Worm (Caenorhabditis elegans) whole organism, L1 larva: ENCODE data around the gene nhr-39.

Source experiments
- C16A3.4 ChIP-seq: fragments of 150-350 bp; optimal IDR thresholded peaks from 2 replicates; lab custom pipeline; 2014; ENCODE audit warnings: missing biosample characterization, missing genetic modification characterization
- F16B12.6 ChIP-seq: fragments of 150-350 bp; optimal IDR thresholded peaks from 2 replicates; lab custom pipeline; 2014; ENCODE audit warnings: missing biosample characterization, missing genetic modification characterization
- Y116A8C.19 ChIP-seq: sonication (generic microtip); optimal IDR thresholded peaks from 2 replicates; lab custom pipeline; 2016; ENCODE audit warnings: missing compliant biosample characterization, missing genetic modification characterization, borderline replicate concordance
- aha-1 ChIP-seq: fragments of 150-350 bp; optimal IDR thresholded peaks from 2 replicates; lab custom pipeline; 2014; ENCODE audit warnings: missing biosample characterization, missing genetic modification characterization
- alr-1 ChIP-seq: fragments of 200-800 bp; sonication (Bioruptor generic); optimal IDR thresholded peaks from 2 replicates; lab custom pipeline; 2018; ENCODE audit warnings: borderline replicate concordance, mild to moderate bottlenecking, missing genetic modification characterization, missing compliant biosample characterization
- aly-2 ChIP-seq: fragments of 150-350 bp; optimal IDR thresholded peaks from 2 replicates; lab custom pipeline; 2014; ENCODE audit warnings: missing biosample characterization, missing genetic modification characterization
- blmp-1 ChIP-seq: fragments of 150-350 bp; optimal IDR thresholded peaks from 2 replicates; lab custom pipeline; 2014; ENCODE audit warnings: missing biosample characterization, missing genetic modification characterization
- ceh-82 ChIP-seq, 3 experiments: fragments of 150-350 bp in 1 of 3; sonication (generic microtip) in 2 of 3; optimal IDR thresholded peaks; 2 replicates each; lab custom pipeline; 2014 to 2017; ENCODE audit warnings: missing biosample characterization in 3 of 3, missing genetic modification characterization in 3 of 3
- ceh-90 ChIP-seq: sonication (generic microtip); optimal IDR thresholded peaks from 2 replicates; lab custom pipeline; 2016; ENCODE audit warnings: missing genetic modification characterization, missing compliant biosample characterization
- dpl-1 ChIP-seq, 3 experiments: fragments of 150-350 bp in 2 of 3; sonication (generic microtip) in 1 of 3; optimal IDR thresholded peaks; 2 replicates each; lab custom pipeline; 2014 to 2017; ENCODE audit warnings: missing biosample characterization in 3 of 3, missing genetic modification characterization in 3 of 3, missing genetic modification reagents in 3 of 3
- efl-1 ChIP-seq, 4 experiments: fragments of 150-350 bp; optimal IDR thresholded peaks in 3 of 4; peaks in 1 of 4; 1 replicate in 1 of 4; 2 replicates in 3 of 4; lab custom pipeline; 2014; ENCODE audit warnings: missing biosample characterization in 2 of 4, missing genetic modification characterization in 2 of 4, missing genetic modification reagents in 2 of 4
- egl-27 ChIP-seq, 2 experiments: fragments of 150-350 bp in 1 of 2; sonication (generic microtip); optimal IDR thresholded peaks; 3 replicates each; lab custom pipeline; 2017 to 2018; ENCODE audit warnings: missing biosample characterization in 2 of 2, missing genetic modification characterization in 2 of 2, missing genetic modification reagents in 2 of 2
- ets-5 ChIP-seq: fragments of 200-800 bp; sonication (Bioruptor generic); IDR thresholded peaks from 2 replicates; pipeline ENCODE4 v1.3.6; 2022; ENCODE audit warnings: missing genetic modification characterization, missing compliant biosample characterization
- fkh-10 ChIP-seq: sonication (generic microtip); optimal IDR thresholded peaks from 2 replicates; lab custom pipeline; 2017; ENCODE audit warnings: missing biosample characterization, missing genetic modification reagents, missing genetic modification characterization
- fkh-4 ChIP-seq: sonication (generic microtip); optimal IDR thresholded peaks from 2 replicates; lab custom pipeline; 2016; ENCODE audit warnings: missing compliant biosample characterization, missing genetic modification characterization, borderline replicate concordance
- fos-1 ChIP-seq: fragments of 150-350 bp; optimal IDR thresholded peaks from 2 replicates; lab custom pipeline; 2014; ENCODE audit warnings: missing biosample characterization, missing genetic modification characterization
- grh-1 ChIP-seq: fragments of 200-800 bp; sonication (Bioruptor generic); IDR thresholded peaks from 2 replicates; pipeline ENCODE4 v1.3.6; 2022; ENCODE audit warnings: missing genetic modification reagents, missing genetic modification characterization, missing compliant biosample characterization
- hlh-4 ChIP-seq: sonication (generic microtip); optimal IDR thresholded peaks from 2 replicates; lab custom pipeline; 2016; ENCODE audit warnings: mild to moderate bottlenecking, missing genetic modification characterization, missing compliant biosample characterization
- hpl-2 ChIP-seq: fragments of 150-350 bp; optimal IDR thresholded peaks from 2 replicates; lab custom pipeline; 2014; ENCODE audit warnings: missing biosample characterization, missing genetic modification reagents, missing genetic modification characterization
- irx-1 ChIP-seq: sonication (generic microtip); optimal IDR thresholded peaks from 2 replicates; lab custom pipeline; 2016; ENCODE audit warnings: missing genetic modification characterization, missing compliant biosample characterization
- lin-14 ChIP-seq: fragments of 200-800 bp; sonication (Bioruptor generic); optimal IDR thresholded peaks from 2 replicates; lab custom pipeline; 2018; ENCODE audit warnings: mild to moderate bottlenecking, missing genetic modification characterization, moderate library complexity, missing compliant biosample characterization
- mab-9 ChIP-seq: fragments of 200-800 bp; sonication (Bioruptor generic); IDR thresholded peaks from 2 replicates; pipeline ENCODE4 v1.3.6; 2022; ENCODE audit warnings: missing genetic modification reagents, missing genetic modification characterization, missing compliant biosample characterization
- mep-1 ChIP-seq: fragments of 150-350 bp; optimal IDR thresholded peaks from 2 replicates; lab custom pipeline; 2014; ENCODE audit warnings: missing biosample characterization, missing genetic modification characterization
- nhr-47 ChIP-seq: sonication (generic microtip); optimal IDR thresholded peaks from 2 replicates; lab custom pipeline; 2016; ENCODE audit warnings: mild to moderate bottlenecking, missing genetic modification characterization, moderate library complexity, missing compliant biosample characterization
- nhr-71 ChIP-seq: sonication (generic microtip); optimal IDR thresholded peaks from 2 replicates; lab custom pipeline; 2016; ENCODE audit warnings: mild to moderate bottlenecking, missing genetic modification characterization, moderate library complexity, missing compliant biosample characterization
- nhr-76 ChIP-seq: sonication (generic microtip); optimal IDR thresholded peaks from 2 replicates; lab custom pipeline; 2017; ENCODE audit warnings: missing biosample characterization, missing genetic modification characterization
- nhr-77 ChIP-seq: fragments of 150-350 bp; optimal IDR thresholded peaks from 2 replicates; lab custom pipeline; 2014; ENCODE audit warnings: missing biosample characterization, missing genetic modification characterization
- nhr-84 ChIP-seq: sonication (generic microtip); optimal IDR thresholded peaks from 2 replicates; lab custom pipeline; 2017; ENCODE audit warnings: missing biosample characterization, missing genetic modification characterization
- nhr-85 ChIP-seq: sonication (generic microtip); peaks from one replicate; lab custom pipeline; 2016; ENCODE audit warnings: missing genetic modification characterization, inconsistent platforms, missing compliant biosample characterization
- nhr-90 ChIP-seq: sonication (generic microtip); optimal IDR thresholded peaks from 2 replicates; lab custom pipeline; 2016; ENCODE audit warnings: mild to moderate bottlenecking, missing genetic modification characterization, missing compliant biosample characterization; ENCODE audit not compliant: poor library complexity
- pag-3 ChIP-seq: sonication (generic microtip); optimal IDR thresholded peaks from 2 replicates; lab custom pipeline; 2017; ENCODE audit warnings: missing genetic modification characterization, mild to moderate bottlenecking, missing compliant biosample characterization, antibody characterized with exemption, borderline replicate concordance; ENCODE audit not compliant: insufficient read depth
- rnt-1 ChIP-seq: sonication (generic microtip); optimal IDR thresholded peaks from 2 replicates; lab custom pipeline; 2016; ENCODE audit warnings: mild to moderate bottlenecking, missing genetic modification characterization, moderate library complexity, missing compliant biosample characterization
- snu-23 ChIP-seq: sonication (generic microtip); optimal IDR thresholded peaks from 2 replicates; lab custom pipeline; 2016; ENCODE audit warnings: missing genetic modification characterization, missing compliant biosample characterization
- sup-37 ChIP-seq: fragments of 200-800 bp; sonication (Bioruptor generic); optimal IDR thresholded peaks from 2 replicates; lab custom pipeline; 2018; ENCODE audit warnings: mild to moderate bottlenecking, missing genetic modification characterization, missing compliant biosample characterization
- swsn-7 ChIP-seq: sonication (generic microtip); optimal IDR thresholded peaks from 2 replicates; lab custom pipeline; 2016; ENCODE audit warnings: missing genetic modification characterization, missing compliant biosample characterization
- tbx-2 ChIP-seq: sonication (generic microtip); optimal IDR thresholded peaks from 2 replicates; lab custom pipeline; 2016; ENCODE audit warnings: missing genetic modification characterization, missing compliant biosample characterization
- unc-130 ChIP-seq: fragments of 150-350 bp; optimal IDR thresholded peaks from 2 replicates; lab custom pipeline; 2017; ENCODE audit warnings: missing biosample characterization, missing genetic modification characterization, inconsistent platforms
- unc-30 ChIP-seq: sonication (generic microtip); optimal IDR thresholded peaks from 2 replicates; lab custom pipeline; 2017; ENCODE audit warnings: missing biosample characterization, missing genetic modification characterization
- unc-86 ChIP-seq: sonication (generic microtip); optimal IDR thresholded peaks from 2 replicates; lab custom pipeline; 2016; ENCODE audit warnings: missing genetic modification characterization, missing compliant biosample characterization
- xbp-1 ChIP-seq: sonication (generic microtip); optimal IDR thresholded peaks from 2 replicates; lab custom pipeline; 2016; ENCODE audit warnings: missing genetic modification characterization, missing compliant biosample characterization
- zag-1 ChIP-seq: fragments of 150-350 bp; optimal IDR thresholded peaks from 2 replicates; lab custom pipeline; 2014; ENCODE audit warnings: missing biosample characterization, missing genetic modification characterization
- ztf-11 ChIP-seq, 2 experiments: sonication (generic microtip); optimal IDR thresholded peaks; 2 replicates each; lab custom pipeline; 2016 to 2017; ENCODE audit warnings: missing genetic modification characterization in 2 of 2, missing biosample characterization in 1 of 2, missing compliant biosample characterization in 1 of 2
- ztf-4 ChIP-seq: fragments of 150-350 bp; optimal IDR thresholded peaks from 2 replicates; lab custom pipeline; 2014; ENCODE audit warnings: missing biosample characterization, missing genetic modification characterization

The nhr-39 gene

DNA sequence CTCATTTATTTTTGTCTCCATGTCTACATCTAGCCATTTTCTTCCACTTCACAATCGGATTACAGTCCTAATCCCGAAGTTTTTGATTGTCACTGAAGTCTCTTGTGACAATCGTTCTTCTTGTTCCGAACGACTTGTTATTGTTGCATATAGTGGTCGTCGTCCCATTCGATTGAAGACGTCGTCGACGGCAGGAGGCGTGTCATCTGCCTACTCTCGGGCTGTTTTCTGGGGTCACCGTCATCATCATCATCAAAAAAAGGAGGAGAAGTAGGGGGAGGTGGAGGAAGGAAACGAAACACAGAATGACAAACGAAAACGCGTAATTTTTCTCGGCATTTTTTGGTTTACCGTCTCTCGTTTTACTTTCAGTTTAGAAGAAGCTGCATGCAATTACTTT lies 2.0 kb downstream of the nhr-39 start, which contains the start of gene F44A2.3:
F44A2.3 (plus strand) TSS at position 301 of the 400 bp plus-strand sequence.
- TF ChIP-seq fkh-4 (tag; lab: Kevin White, UChicago) (no peak), efl-1 (optimal IDR thresholded peaks at IDR 0.05; lab: Kevin White, UChicago) (no peak), efl-1 (GFP tag; optimal IDR thresholded peaks at IDR 0.05 in 1 of 2; lab: Kevin White, UChicago) (peak in 1 of 2 experiments; percentile 29), blmp-1 (peak; percentile 26)

DNA sequence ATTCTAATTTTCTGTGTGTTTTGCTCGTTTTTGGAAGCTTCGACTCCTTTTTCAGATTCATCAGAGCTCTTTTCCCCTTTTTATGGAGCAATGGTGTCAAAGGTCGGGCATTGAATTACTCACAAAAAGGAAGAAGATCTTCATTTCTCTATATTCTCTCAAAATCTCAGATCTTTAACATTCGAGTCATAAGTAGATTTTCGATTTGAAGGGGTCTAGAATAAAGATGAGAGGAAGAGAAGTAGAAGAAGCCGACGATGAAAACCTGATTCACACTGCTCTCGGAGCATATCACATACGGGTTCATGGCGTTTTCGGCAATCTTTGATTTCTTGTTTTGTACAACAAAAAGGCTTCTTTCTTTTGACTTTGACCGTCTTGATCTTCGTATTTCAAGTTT lies 9.3 kb downstream of the nhr-39 start:
- TF ChIP-seq fkh-10 (peak; percentile 85), ztf-4 (tag; lab: Kevin White, UChicago) (no peak), fkh-4 (tag; lab: Kevin White, UChicago) (no peak), lin-14 (GFP tag; lab: Kevin White, UChicago) (peak; percentile 24), efl-1 (optimal IDR thresholded peaks at IDR 0.05; lab: Kevin White, UChicago) (no peak), efl-1 (GFP tag; optimal IDR thresholded peaks at IDR 0.05 in 1 of 2; lab: Kevin White, UChicago) (peak in 1 of 2 experiments; percentile 59)

DNA sequence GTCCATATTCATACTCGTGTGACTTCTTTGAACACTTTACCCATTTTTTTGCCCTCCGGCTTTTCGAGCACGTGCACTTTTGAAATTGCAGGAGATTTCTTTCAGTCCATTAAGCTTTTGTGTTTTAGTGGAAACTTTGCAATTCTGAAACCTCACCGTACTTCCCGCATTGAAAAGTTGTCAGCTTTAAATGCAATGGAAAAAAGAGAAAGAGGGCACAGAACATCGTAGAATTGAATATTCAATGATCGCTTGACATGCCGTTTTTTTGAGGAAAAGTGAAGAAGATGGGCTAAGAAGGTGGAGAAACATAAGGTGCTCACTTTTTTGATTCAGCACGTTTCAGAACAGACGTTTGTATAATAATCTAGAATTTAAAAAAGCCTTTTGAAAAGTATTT lies 11.3 kb downstream of the nhr-39 start:
- TF ChIP-seq grh-1 (GFP tag; lab: Robert Waterston, UW) (no peak), nhr-71 (tag; lab: Kevin White, UChicago) (no peak)

DNA sequence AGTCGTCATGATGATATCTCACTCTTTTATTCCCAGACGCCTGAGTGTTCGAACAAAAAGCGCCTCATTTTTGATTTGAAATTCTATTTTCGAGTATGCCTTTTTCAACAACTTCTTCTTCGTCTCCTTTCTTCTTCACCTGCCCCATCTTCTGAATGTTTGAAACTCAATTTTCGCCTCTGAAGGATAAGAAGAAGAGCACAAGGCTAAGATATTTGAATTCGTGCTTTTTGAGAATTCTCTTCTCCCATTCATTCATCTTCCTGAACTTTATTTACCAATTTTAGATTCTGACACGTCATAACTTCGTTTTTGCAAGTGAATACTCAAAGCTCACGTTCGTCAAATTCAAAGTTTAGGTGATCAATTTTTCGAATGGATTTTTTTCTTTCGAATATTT lies 13.8 kb downstream of the nhr-39 start:
- TF ChIP-seq pag-3 (tag; lab: Kevin White, UChicago): no peak
- TF ChIP-seq unc-30 (tag; lab: Kevin White, UChicago): no peak
- TF ChIP-seq zag-1 (tag; lab: Kevin White, UChicago): no peak
- peak; percentile 80 for TF ChIP-seq fkh-10
- TF ChIP-seq ets-5: no peak
- TF ChIP-seq nhr-85 (tag; lab: Kevin White, UChicago): no peak
- peak; percentile 29 for TF ChIP-seq lin-14 (GFP tag; lab: Kevin White, UChicago)
- TF ChIP-seq mab-9 (GFP tag; lab: Robert Waterston, UW): no peak
- no peak for TF ChIP-seq nhr-47 (tag; lab: Kevin White, UChicago)
- TF ChIP-seq sup-37: no peak
- no peak for TF ChIP-seq irx-1 (tag; lab: Kevin White, UChicago)
- TF ChIP-seq nhr-90: no peak
- TF ChIP-seq xbp-1: no peak
- no peak for TF ChIP-seq hpl-2 (GFP tag; lab: Kevin White, UChicago)
- no peak for TF ChIP-seq C16A3.4 (tag; lab: Kevin White, UChicago)
- TF ChIP-seq alr-1 (tag; lab: Kevin White, UChicago): no peak
- TF ChIP-seq ceh-82 (tag; optimal IDR thresholded peaks at IDR 0.05; lab: Kevin White, UChicago): no peak

DNA sequence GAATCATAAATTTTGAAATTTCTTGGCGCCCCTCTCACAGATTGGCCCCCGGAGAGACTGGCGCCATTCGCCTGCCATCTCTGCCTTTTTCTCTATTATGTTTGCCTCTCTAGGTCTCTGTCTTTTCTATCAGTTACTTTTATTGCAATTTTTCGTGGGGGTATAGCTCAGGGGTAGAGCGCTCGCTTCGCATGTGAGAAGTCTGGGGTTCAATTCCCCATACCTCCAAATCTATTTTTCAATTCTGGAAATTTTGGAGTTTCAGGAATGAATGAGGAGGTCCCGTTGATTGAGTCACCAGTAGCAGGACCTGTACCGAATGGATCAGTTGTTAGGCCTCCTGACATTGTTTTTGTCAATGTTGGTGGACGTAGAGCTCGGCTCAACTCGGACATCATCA lies 14.9 kb downstream of the nhr-39 start, which contains the start of gene kvs-3:
kvs-3 (plus strand) TSS at position 266 of the 400 bp plus-strand sequence.
- TF ChIP-seq aha-1 (no peak), fos-1 (peak; percentile 31), mep-1 (tag; lab: Kevin White, UChicago) (peak; percentile 57), snu-23 (GFP tag; lab: Kevin White, UChicago) (peak; percentile 54), nhr-84 (tag; lab: Kevin White, UChicago) (no peak), ztf-11 (tag; optimal IDR thresholded peaks at IDR 0.05; lab: Kevin White, UChicago) (peak in 1 of 2 experiments; percentile 29), C16A3.4 (tag; lab: Kevin White, UChicago) (peak; percentile 33), nhr-76 (tag; lab: Kevin White, UChicago) (peak; percentile 1), aly-2 (tag; lab: Kevin White, UChicago) (no peak), hlh-4 (tag; lab: Kevin White, UChicago) (no peak), Y116A8C.19 (tag; lab: Kevin White, UChicago) (no peak), irx-1 (tag; lab: Kevin White, UChicago) (peak; percentile 27), unc-130 (peak; percentile 9), xbp-1 (peak; percentile 19), tbx-2 (tag; lab: Kevin White, UChicago) (peak; percentile 30), unc-86 (tag; lab: Kevin White, UChicago) (no peak), F16B12.6 (tag; lab: Kevin White, UChicago) (no peak), egl-27 (tag; optimal IDR thresholded peaks at IDR 0.05; lab: Kevin White, UChicago) (no peak), pag-3 (tag; lab: Kevin White, UChicago) (no peak), alr-1 (tag; lab: Kevin White, UChicago) (no peak), nhr-90 (peak; percentile 59), lin-14 (GFP tag; lab: Kevin White, UChicago) (peak; percentile 34), nhr-77 (tag; lab: Kevin White, UChicago) (peak; percentile 8), rnt-1 (tag; lab: Kevin White, UChicago) (peak; percentile 48), swsn-7 (peak; percentile 30), fkh-4 (tag; lab: Kevin White, UChicago) (no peak), dpl-1 (GFP tag; optimal IDR thresholded peaks at IDR 0.05; lab: Kevin White, UChicago) (peak in 2 of 3 experiments; percentile 27 to 30), ceh-90 (tag; lab: Kevin White, UChicago) (no peak)
